Fruit fly (Drosophila melanogaster): ENCODE data around the gene CG5984.

- TF ChIP-seq CG15696 (tag; optimal IDR thresholded peaks at IDR 0.05) (no peak), sqz (GFP tag; optimal IDR thresholded peaks at IDR 0.05) (no peak), Dll (GFP tag; IDR thresholded peaks at IDR 0.05; ENCODE audit: partially characterized antibody) (no peak), CG4424 (GFP tag; optimal IDR thresholded peaks at IDR 0.05) (no peak), so (GFP tag; IDR thresholded peaks at IDR 0.05) (no peak)
Observed at dm6 chr3R:27240967-27241366, 6.8 kb downstream of the CG5984 start, which contains the start of gene CG17991.
